Fruit fly (Drosophila melanogaster) Kc167 (cell line): Measurements from ENCODE around the gene CG14624.

Experiments used
- Myc ChIP-seq: fragments of >200 bp; optimal IDR thresholded peaks from 2 replicates; lab custom pipeline; 2017; ENCODE audit warnings: missing external identifiers
- Sin3A ChIP-seq: fragments of >200 bp; optimal IDR thresholded peaks from 2 replicates; lab custom pipeline; 2018; ENCODE audit warnings: missing external identifiers
- h ChIP-seq: fragments of >200 bp; optimal IDR thresholded peaks from 3 replicates; lab custom pipeline; 2018; ENCODE audit warnings: missing external identifiers
- insv ChIP-seq: fragments of >200 bp; optimal IDR thresholded peaks from 3 replicates; lab custom pipeline; 2018; ENCODE audit warnings: missing external identifiers
- psq ChIP-seq: fragments of >200 bp; optimal IDR thresholded peaks from 2 replicates; lab custom pipeline; 2017; ENCODE audit warnings: missing external identifiers
- ttk ChIP-seq: sonication (Bioruptor generic); optimal IDR thresholded peaks from 2 replicates; lab custom pipeline; 2017; ENCODE audit warnings: missing external identifiers

Gene CG14624

dm6 chrX:1234817-1235617 is 28.5 kb downstream of the CG14624 start:
- no peak for TF ChIP-seq Myc
- TF ChIP-seq Sin3A (lab: Kevin White, UChicago), result no peak
- no peak for TF ChIP-seq insv (lab: Kevin White, UChicago)
- TF ChIP-seq ttk (lab: Kevin White, UChicago), result no peak
- no peak for TF ChIP-seq h
- no peak for TF ChIP-seq psq (lab: Kevin White, UChicago)

dm6 chrX:1235618-1236006 is 29.1 kb downstream of the CG14624 start:
- no peak for TF ChIP-seq Sin3A (lab: Kevin White, UChicago)

- TF ChIP-seq h (no peak), Myc (no peak), psq (lab: Kevin White, UChicago) (peak; percentile 24)
These were observed 29.9 kb downstream of the CG14624 start, which contains the start of gene CG3638 for dm6 chrX:1236475-1236874. Gene CG3638 (minus strand): TSS chrX:1236684.

dm6 chrX:1239832-1240231 is 33.3 kb downstream of the CG14624 start, which contains the start of gene CG11403:
Gene CG11403 (minus strand): TSS chrX:1239884.
- TF ChIP-seq psq (lab: Kevin White, UChicago) (no peak), h (no peak), ttk (lab: Kevin White, UChicago) (no peak), insv (lab: Kevin White, UChicago) (no peak)

dm6 chrX:1242049-1242448 is 35.5 kb downstream of the CG14624 start:
- TF ChIP-seq ttk (lab: Kevin White, UChicago) (no peak), psq (lab: Kevin White, UChicago) (no peak), insv (lab: Kevin White, UChicago) (no peak), Sin3A (lab: Kevin White, UChicago) (no peak), h (no peak), Myc (no peak)

dm6 chrX:1248735-1249134 is 42.2 kb downstream of the CG14624 start:
- TF ChIP-seq Myc, result no peak
- TF ChIP-seq h, result no peak
- TF ChIP-seq psq (lab: Kevin White, UChicago), result no peak
- no peak for TF ChIP-seq insv (lab: Kevin White, UChicago)
- TF ChIP-seq ttk (lab: Kevin White, UChicago), result no peak
- no peak for TF ChIP-seq Sin3A (lab: Kevin White, UChicago)

dm6 chrX:1249612-1250011 is 43.1 kb downstream of the CG14624 start:
- no peak for TF ChIP-seq Myc
- no peak for TF ChIP-seq ttk (lab: Kevin White, UChicago)

- TF ChIP-seq insv (lab: Kevin White, UChicago) (no peak), h (no peak), Myc (no peak), Sin3A (lab: Kevin White, UChicago) (no peak), ttk (lab: Kevin White, UChicago) (no peak), psq (lab: Kevin White, UChicago) (no peak)
These were observed 43.6 kb downstream of the CG14624 start for dm6 chrX:1250104-1250503.

dm6 chrX:1252961-1253360 is 46.4 kb downstream of the CG14624 start:
- TF ChIP-seq h (no peak), insv (lab: Kevin White, UChicago) (no peak), ttk (lab: Kevin White, UChicago) (no peak), psq (lab: Kevin White, UChicago) (no peak), Myc (no peak), Sin3A (lab: Kevin White, UChicago) (no peak)

dm6 chrX:1256131-1256530 is 49.6 kb downstream of the CG14624 start:
- TF ChIP-seq h, result no peak
- TF ChIP-seq Myc, result no peak
- TF ChIP-seq ttk (lab: Kevin White, UChicago), result no peak
- no peak for TF ChIP-seq Sin3A (lab: Kevin White, UChicago)
- no peak for TF ChIP-seq insv (lab: Kevin White, UChicago)
- no peak for TF ChIP-seq psq (lab: Kevin White, UChicago)

dm6 chrX:1256742-1257441 is 50.4 kb downstream of the CG14624 start:
- TF ChIP-seq Myc (no peak), h (no peak), insv (lab: Kevin White, UChicago) (no peak), psq (lab: Kevin White, UChicago) (no peak), ttk (lab: Kevin White, UChicago) (no peak), Sin3A (lab: Kevin White, UChicago) (no peak)
